Worm (Caenorhabditis elegans) whole organism, late embryonic: ENCODE data around the gene T16G1.6.

Experiments
- ama-1 ChIP-seq: fragments of 150-350 bp; optimal IDR thresholded peaks from 2 replicates; lab custom pipeline; 2014
- fkh-10 ChIP-seq: fragments of 150-350 bp; optimal IDR thresholded peaks from 2 replicates; lab custom pipeline; 2014; ENCODE audit warnings: missing biosample characterization, missing genetic modification reagents, missing genetic modification characterization
- gmeb-2 ChIP-seq: sonication (generic microtip); optimal IDR thresholded peaks from 2 replicates; lab custom pipeline; 2016; ENCODE audit warnings: missing genetic modification characterization, inconsistent platforms, missing compliant biosample characterization
- hlh-30 ChIP-seq: sonication (generic microtip); optimal IDR thresholded peaks from 2 replicates; lab custom pipeline; 2017; ENCODE audit warnings: antibody characterized with exemption, missing genetic modification characterization, missing compliant biosample characterization; ENCODE audit not compliant: insufficient read depth
- pat-9 ChIP-seq: fragments of 200-800 bp; sonication (Bioruptor generic); optimal IDR thresholded peaks from 2 replicates; lab custom pipeline; 2018; ENCODE audit warnings: mild to moderate bottlenecking, missing genetic modification characterization, moderate library complexity, missing compliant biosample characterization
- pqm-1 ChIP-seq: sonication (generic microtip); optimal IDR thresholded peaks from 2 replicates; lab custom pipeline; 2016; ENCODE audit warnings: missing genetic modification characterization, missing compliant biosample characterization
- rnt-1 ChIP-seq: sonication (generic microtip); optimal IDR thresholded peaks from 2 replicates; lab custom pipeline; 2016; ENCODE audit warnings: missing genetic modification characterization, missing compliant biosample characterization
- sox-4 ChIP-seq: sonication (generic microtip); optimal IDR thresholded peaks from 2 replicates; lab custom pipeline; 2017; ENCODE audit warnings: mild to moderate bottlenecking, missing genetic modification characterization, inconsistent platforms, missing compliant biosample characterization
- unc-86 ChIP-seq: sonication (generic microtip); optimal IDR thresholded peaks from 2 replicates; lab custom pipeline; 2016; ENCODE audit warnings: missing genetic modification characterization, missing compliant biosample characterization

DNA sequence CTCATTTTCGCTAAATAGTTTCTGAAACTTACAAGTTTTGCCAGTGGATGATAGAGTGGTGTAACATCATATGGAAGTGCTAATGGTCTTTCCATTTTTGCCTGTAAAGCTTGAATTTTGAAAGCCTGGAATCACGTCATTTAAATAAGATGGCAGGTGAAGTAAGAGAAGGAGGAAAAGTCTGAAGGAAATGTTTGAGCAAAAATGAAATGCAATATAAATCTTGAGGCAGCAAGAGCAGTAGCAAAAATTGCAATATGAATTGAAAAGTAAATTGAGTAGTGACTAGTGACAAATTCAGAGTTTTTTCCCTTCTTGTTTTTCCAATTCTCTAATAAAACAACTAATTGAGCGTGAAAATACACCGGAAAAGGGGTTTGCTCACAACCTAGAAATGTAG, 51.1 kb downstream of the T16G1.6 start, which contains the start of gene glb-24:
- TF ChIP-seq fkh-10 (GFP tag; lab: Kevin White, UChicago): no peak
- no peak for TF ChIP-seq hlh-30
- no peak for TF ChIP-seq rnt-1 (tag; lab: Kevin White, UChicago)
- no peak for TF ChIP-seq pat-9 (tag; lab: Kevin White, UChicago)
- no peak for TF ChIP-seq ama-1
- TF ChIP-seq unc-86 (tag; lab: Kevin White, UChicago): no peak
- TF ChIP-seq sox-4 (tag; lab: Kevin White, UChicago): no peak
- no peak for TF ChIP-seq gmeb-2 (tag; lab: Kevin White, UChicago)
- TF ChIP-seq pqm-1 (tag; lab: Kevin White, UChicago): no peak
